Fruit fly (Drosophila melanogaster) whole organism, pupa: ENCODE measurements around the gene mub.
A peak's percentile ranks its signal among the peaks of the same experiment; 100 is the strongest.

Experiments used
- CG10348 ChIP-seq: fragments of 200-800 bp; sonication (Bioruptor generic); IDR thresholded peaks from 2 replicates; pipeline ENCODE4 v1.3.6; 2022; ENCODE audit warnings: missing biosample characterization, missing genetic modification characterization
- CG12605 ChIP-seq: fragments of 200-800 bp; sonication (Bioruptor generic); IDR thresholded peaks from 2 replicates; pipeline ENCODE4 v1.3.6; 2022; ENCODE audit warnings: missing biosample characterization, missing genetic modification characterization
- CG13204 ChIP-seq: fragments of 200-800 bp; sonication (Bioruptor generic); optimal IDR thresholded peaks from 2 replicates; lab custom pipeline; 2018; ENCODE audit warnings: missing biosample characterization, mild to moderate bottlenecking, missing genetic modification characterization, moderate library complexity
- CG14655 ChIP-seq: fragments of 200-800 bp; sonication (Bioruptor generic); optimal IDR thresholded peaks from 3 replicates; lab custom pipeline; 2017; ENCODE audit warnings: mild to moderate bottlenecking, missing biosample characterization, missing genetic modification reagents, missing genetic modification characterization
- CG15710 ChIP-seq: fragments of 200-800 bp; sonication (Bioruptor generic); optimal IDR thresholded peaks from 2 replicates; lab custom pipeline; 2018; ENCODE audit warnings: missing biosample characterization, mild to moderate bottlenecking, missing genetic modification characterization, moderate library complexity
- CG17806 ChIP-seq: fragments of 200-800 bp; sonication (Bioruptor generic); optimal IDR thresholded peaks from 2 replicates; lab custom pipeline; 2018; ENCODE audit warnings: missing biosample characterization, mild to moderate bottlenecking, missing genetic modification characterization, moderate library complexity
- CG32121 ChIP-seq: fragments of 200-800 bp; sonication (Bioruptor generic); IDR thresholded peaks from 2 replicates; pipeline ENCODE4 v1.3.6; 2022; ENCODE audit warnings: missing biosample characterization, missing genetic modification characterization
- CG34367 ChIP-seq: fragments of 200-800 bp; sonication (Bioruptor generic); optimal IDR thresholded peaks from 2 replicates; lab custom pipeline; 2018; ENCODE audit warnings: missing biosample characterization, mild to moderate bottlenecking, missing genetic modification characterization
- CG4496 ChIP-seq: fragments of 200-800 bp; sonication (Bioruptor generic); IDR thresholded peaks from 3 replicates; pipeline ENCODE4 v1.3.6; 2022; ENCODE audit warnings: missing biosample characterization, missing genetic modification characterization
- CG8159 ChIP-seq: fragments of 200-800 bp; sonication (Bioruptor generic); optimal IDR thresholded peaks from 3 replicates; lab custom pipeline; 2018; ENCODE audit warnings: missing biosample characterization, mild to moderate bottlenecking, missing genetic modification characterization, moderate library complexity
- CG8301 ChIP-seq: fragments of 200-800 bp; sonication (Bioruptor generic); optimal IDR thresholded peaks from 2 replicates; lab custom pipeline; 2018; ENCODE audit warnings: missing biosample characterization, mild to moderate bottlenecking, missing genetic modification characterization
- CG9948 ChIP-seq: fragments of 200-800 bp; sonication (Bioruptor generic); optimal IDR thresholded peaks from 2 replicates; lab custom pipeline; 2018; ENCODE audit warnings: missing biosample characterization, mild to moderate bottlenecking, missing genetic modification characterization, moderate library complexity
- D1 ChIP-seq: fragments of 200-800 bp; sonication (Bioruptor generic); optimal IDR thresholded peaks from 2 replicates; lab custom pipeline; 2018; ENCODE audit warnings: missing biosample characterization, mild to moderate bottlenecking, missing genetic modification characterization, moderate library complexity
- EcR ChIP-seq: fragments of 200-800 bp; sonication (Bioruptor generic); optimal IDR thresholded peaks from 3 replicates; lab custom pipeline; 2019; ENCODE audit warnings: missing biosample characterization, missing genetic modification characterization, mild to moderate bottlenecking, moderate library complexity, missing genetic modification reagents
- Ets98B ChIP-seq: fragments of 200-800 bp; sonication (Bioruptor generic); IDR thresholded peaks from 2 replicates; pipeline ENCODE4 v1.3.6; 2022; ENCODE audit warnings: missing biosample characterization, missing genetic modification characterization
- Pif1A ChIP-seq: fragments of 200-800 bp; sonication (Bioruptor generic); optimal IDR thresholded peaks from 3 replicates; lab custom pipeline; 2016; ENCODE audit warnings: missing biosample characterization, missing genetic modification characterization
- Pif1B ChIP-seq: fragments of 200-800 bp; sonication (Bioruptor generic); optimal IDR thresholded peaks from 3 replicates; lab custom pipeline; 2016; ENCODE audit warnings: missing biosample characterization, missing genetic modification characterization
- Snoo ChIP-seq: fragments of 200-800 bp; sonication (Bioruptor generic); optimal IDR thresholded peaks from 3 replicates; lab custom pipeline; 2017; ENCODE audit warnings: missing biosample characterization, mild to moderate bottlenecking, missing genetic modification characterization, inconsistent platforms
- fd96Ca ChIP-seq: fragments of 200-800 bp; sonication (Bioruptor generic); IDR thresholded peaks from 3 replicates; pipeline ENCODE4 v1.3.6; 2022; ENCODE audit warnings: missing biosample characterization, missing genetic modification characterization
- gl ChIP-seq: fragments of 200-800 bp; sonication (Bioruptor generic); optimal IDR thresholded peaks from 2 replicates; lab custom pipeline; 2018; ENCODE audit warnings: missing biosample characterization, mild to moderate bottlenecking, missing genetic modification characterization
- rn ChIP-seq: fragments of 200-800 bp; sonication (Bioruptor generic); IDR thresholded peaks from 2 replicates; pipeline ENCODE4 v1.3.6; 2022; ENCODE audit warnings: missing biosample characterization, missing genetic modification characterization

mub gene

dm6 chr3L:21830125-21830524 is 14.5 kb upstream of the mub start:
- TF ChIP-seq gl (tag; lab: Kevin White, UChicago) (no peak), Snoo (tag; lab: Kevin White, UChicago) (no peak), fd96Ca (GFP tag; lab: Robert Waterston, UW) (no peak), CG13204 (no peak), CG10348 (no peak), CG12605 (GFP tag; lab: Robert Waterston, UW) (no peak), D1 (tag; lab: Kevin White, UChicago) (no peak), CG8159 (tag; lab: Kevin White, UChicago) (no peak), CG4496 (GFP tag; lab: Robert Waterston, UW) (no peak)
- TF ChIP-seq, all 21 proteins: peak for 0

dm6 chr3L:21832203-21833160 is 12.1 kb upstream of the mub start, which contains the start of the genes CG7148 and Nopp140:
TSS of gene CG7148 (minus strand) at chr3L:21832253.
TSS of gene Nopp140 (plus strand) at chr3L:21832774.
- TF ChIP-seq CG10348 (no peak), D1 (tag; lab: Kevin White, UChicago) (no peak), CG4496 (GFP tag; lab: Robert Waterston, UW) (peak; percentile 71), CG14655 (GFP tag; lab: Kevin White, UChicago) (no peak), CG32121 (GFP tag; lab: Robert Waterston, UW) (peak; percentile 62; the same call in 1 of the 2 replicates), CG17806 (tag; lab: Kevin White, UChicago) (peak; percentile 57), CG15710 (tag; lab: Kevin White, UChicago) (peak; percentile 37), rn (0 out of 2 replicates have a peak, but pooled peaks have one; percentile 26), Pif1A (no peak), CG9948 (tag; lab: Kevin White, UChicago) (peak; percentile 35), EcR (GFP tag; lab: Kevin White, UChicago) (no peak), CG8159 (tag; lab: Kevin White, UChicago) (peak; percentile 52), Snoo (tag; lab: Kevin White, UChicago) (peak; percentile 39), CG12605 (GFP tag; lab: Robert Waterston, UW) (no peak), CG13204 (no peak), Pif1B (GFP tag; lab: Kevin White, UChicago) (no peak), Ets98B (GFP tag; lab: Robert Waterston, UW) (peak; percentile 38), CG8301 (peak; percentile 46), gl (tag; lab: Kevin White, UChicago) (no peak), CG34367 (tag; lab: Kevin White, UChicago) (peak; percentile 42), fd96Ca (GFP tag; lab: Robert Waterston, UW) (peak; percentile 69; the same call in 2 of the 3 replicates)

- TF ChIP-seq CG34367 (tag; lab: Kevin White, UChicago) (no peak), CG4496 (GFP tag; lab: Robert Waterston, UW) (no peak), D1 (tag; lab: Kevin White, UChicago) (no peak), CG17806 (tag; lab: Kevin White, UChicago) (no peak), gl (tag; lab: Kevin White, UChicago) (no peak), EcR (GFP tag; lab: Kevin White, UChicago) (no peak), CG15710 (tag; lab: Kevin White, UChicago) (no peak), rn (no peak), CG32121 (GFP tag; lab: Robert Waterston, UW) (no peak)
These were observed 9.0 kb upstream of the mub start for dm6 chr3L:21835569-21835968.

- TF ChIP-seq CG34367 (tag; lab: Kevin White, UChicago), result peak; percentile 92
- peak; percentile 92 for TF ChIP-seq Ets98B (GFP tag; lab: Robert Waterston, UW)
- peak; percentile 84 for TF ChIP-seq gl (tag; lab: Kevin White, UChicago)
- peak; percentile 98 for TF ChIP-seq Pif1B (GFP tag; lab: Kevin White, UChicago)
- peak; percentile 95 for TF ChIP-seq CG4496 (GFP tag; lab: Robert Waterston, UW)
- no peak for TF ChIP-seq D1 (tag; lab: Kevin White, UChicago)
- TF ChIP-seq Pif1A, result peak; percentile 98
- peak; percentile 93 for TF ChIP-seq CG32121 (GFP tag; lab: Robert Waterston, UW)
- no peak for TF ChIP-seq EcR (GFP tag; lab: Kevin White, UChicago)
- peak; percentile 97 for TF ChIP-seq Snoo (tag; lab: Kevin White, UChicago)
- TF ChIP-seq CG14655 (GFP tag; lab: Kevin White, UChicago), result peak; percentile 97
- peak; percentile 76; the same call in 1 of the 2 replicates for TF ChIP-seq CG10348
- peak; percentile 96 for TF ChIP-seq CG8301
- peak; percentile 92 for TF ChIP-seq CG17806 (tag; lab: Kevin White, UChicago)
- peak; percentile 88 for TF ChIP-seq CG12605 (GFP tag; lab: Robert Waterston, UW)
- peak; percentile 83 for TF ChIP-seq CG13204
- TF ChIP-seq CG9948 (tag; lab: Kevin White, UChicago), result peak; percentile 90
- TF ChIP-seq CG8159 (tag; lab: Kevin White, UChicago), result peak; percentile 95
- TF ChIP-seq fd96Ca (GFP tag; lab: Robert Waterston, UW), result peak; percentile 95
- peak; percentile 93 for TF ChIP-seq CG15710 (tag; lab: Kevin White, UChicago)
- peak; percentile 80 for TF ChIP-seq rn
These were observed 4.6 kb upstream of the mub start for dm6 chr3L:21839720-21840641.
